Worm (Caenorhabditis elegans) whole organism, mixed stage, embryonic: ENCODE measurements around the gene T23G4.2.

Experiments
- lin-13 ChIP-seq: fragments of 150-350 bp; optimal IDR thresholded peaks from 2 replicates; lab custom pipeline; 2014; ENCODE audit warnings: missing biosample characterization, missing genetic modification characterization
- lsy-2 ChIP-seq: fragments of 150-350 bp; optimal IDR thresholded peaks from 2 replicates; lab custom pipeline; 2014; ENCODE audit warnings: missing biosample characterization, missing genetic modification characterization
- mep-1 ChIP-seq: fragments of 150-350 bp; optimal IDR thresholded peaks from 2 replicates; lab custom pipeline; 2017; ENCODE audit warnings: missing biosample characterization, missing genetic modification reagents, missing genetic modification characterization, inconsistent platforms
- nhr-12 ChIP-seq: fragments of 150-350 bp; optimal IDR thresholded peaks from 2 replicates; lab custom pipeline; 2014; ENCODE audit warnings: missing biosample characterization, missing genetic modification characterization
- nhr-237 ChIP-seq: fragments of 150-350 bp; optimal IDR thresholded peaks from 2 replicates; lab custom pipeline; 2014; ENCODE audit warnings: missing biosample characterization, missing genetic modification characterization
- nhr-28 ChIP-seq: fragments of 150-350 bp; optimal IDR thresholded peaks from 2 replicates; lab custom pipeline; 2014; ENCODE audit warnings: missing biosample characterization, missing genetic modification characterization
- nhr-76 ChIP-seq: sonication (generic microtip); optimal IDR thresholded peaks from 2 replicates; lab custom pipeline; 2017; ENCODE audit warnings: missing biosample characterization, missing genetic modification characterization
- snpc-4 ChIP-seq: fragments of 150-350 bp; optimal IDR thresholded peaks from 2 replicates; lab custom pipeline; 2014; ENCODE audit warnings: missing biosample characterization, missing genetic modification characterization
- sptf-1 ChIP-seq: sonication (generic microtip); optimal IDR thresholded peaks from 2 replicates; lab custom pipeline; 2017; ENCODE audit warnings: mild to moderate bottlenecking, missing genetic modification characterization, moderate library complexity, missing compliant biosample characterization
- tbx-8 ChIP-seq: fragments of 200-800 bp; sonication (Bioruptor generic); optimal IDR thresholded peaks from 2 replicates; lab custom pipeline; 2018; ENCODE audit warnings: mild to moderate bottlenecking, missing genetic modification characterization, moderate library complexity, missing compliant biosample characterization
- unc-120 ChIP-seq: sonication (generic microtip); optimal IDR thresholded peaks from 2 replicates; lab custom pipeline; 2017; ENCODE audit warnings: missing genetic modification characterization, missing compliant biosample characterization; ENCODE audit not compliant: poor library complexity, severe bottlenecking
- unc-62 ChIP-seq: fragments of 150-350 bp; optimal IDR thresholded peaks from 2 replicates; lab custom pipeline; 2014; ENCODE audit warnings: missing biosample characterization, missing genetic modification reagents, missing genetic modification characterization
- ztf-11 ChIP-seq: fragments of 150-350 bp; optimal IDR thresholded peaks from 2 replicates; lab custom pipeline; 2014; ENCODE audit warnings: missing biosample characterization, missing genetic modification characterization

- no peak for TF ChIP-seq lin-13 (tag; lab: Kevin White, UChicago)
- no peak for TF ChIP-seq nhr-76 (tag; lab: Kevin White, UChicago)
- TF ChIP-seq ztf-11 (tag; lab: Kevin White, UChicago), result no peak
- TF ChIP-seq snpc-4, result no peak
- TF ChIP-seq lsy-2 (tag; lab: Kevin White, UChicago), result no peak
- no peak for TF ChIP-seq tbx-8
- no peak for TF ChIP-seq unc-62
- no peak for TF ChIP-seq nhr-12 (tag; lab: Kevin White, UChicago)
- no peak for TF ChIP-seq sptf-1 (tag; lab: Kevin White, UChicago)
- no peak for TF ChIP-seq mep-1 (tag; lab: Kevin White, UChicago)
- no peak for TF ChIP-seq nhr-237 (tag; lab: Kevin White, UChicago)
- TF ChIP-seq nhr-28 (tag; lab: Kevin White, UChicago), result no peak
- TF ChIP-seq unc-120 (tag; lab: Kevin White, UChicago), result no peak
These were observed 19.8 kb upstream of the T23G4.2 start for ce11 chrIV:13709069-13709640.
